Worm (Caenorhabditis elegans): Measurements from ENCODE around the gene taf-10.

DNA sequence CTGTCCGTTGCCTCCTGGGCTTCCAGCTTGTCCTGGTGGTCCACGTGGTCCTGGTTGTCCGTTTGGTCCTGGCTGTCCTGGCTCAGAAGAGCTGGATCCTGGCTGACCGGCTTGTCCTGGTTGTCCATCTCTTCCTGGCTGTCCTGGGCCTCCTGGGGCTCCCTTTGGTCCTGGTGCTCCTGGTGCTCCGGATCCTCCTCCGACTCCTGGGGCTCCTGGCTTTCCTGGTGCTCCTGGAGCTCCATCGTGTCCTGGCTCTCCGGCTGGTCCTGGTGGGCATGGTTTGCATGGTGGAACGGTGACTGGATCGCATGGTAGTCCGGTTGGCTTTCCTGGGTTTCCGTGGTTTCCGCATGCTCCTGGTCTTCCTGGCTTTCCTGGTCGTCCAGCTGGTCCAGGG is 33.8 kb upstream of the taf-10 start:
- TF ChIP-seq ztf-23 (GFP tag; IDR thresholded peaks at IDR 0.05) (no peak), ztf-29 (GFP tag; IDR thresholded peaks at IDR 0.05) (no peak), T22C8.4 (GFP tag; IDR thresholded peaks at IDR 0.05) (no peak), ref-1 (GFP tag; conservative IDR thresholded peaks at IDR 0.05) (no peak), tab-1 (GFP tag; IDR thresholded peaks at IDR 0.05) (no peak)
